Worm (Caenorhabditis elegans) whole organism, L2 larva: ENCODE data around the gene mex-6.

Experiments used
- F13H6.1 ChIP-seq: sonication (generic microtip); optimal IDR thresholded peaks from 2 replicates; lab custom pipeline; 2016; ENCODE audit warnings: missing genetic modification characterization, missing compliant biosample characterization
- R02D3.7 ChIP-seq: fragments of 150-350 bp; optimal IDR thresholded peaks from 2 replicates; lab custom pipeline; 2014; ENCODE audit warnings: missing biosample characterization, missing genetic modification characterization
- Y55F3AM.14 ChIP-seq: fragments of 200-800 bp; sonication (Bioruptor generic); optimal IDR thresholded peaks from 2 replicates; lab custom pipeline; 2018; ENCODE audit warnings: mild to moderate bottlenecking, missing genetic modification characterization, missing compliant biosample characterization
- ZK546.5 ChIP-seq: sonication (generic microtip); optimal IDR thresholded peaks from 2 replicates; lab custom pipeline; 2017; ENCODE audit warnings: missing biosample characterization, missing genetic modification characterization
- alr-1 ChIP-seq: fragments of 150-350 bp; optimal IDR thresholded peaks from 2 replicates; lab custom pipeline; 2014; ENCODE audit warnings: missing biosample characterization, missing genetic modification characterization
- ama-1 ChIP-seq: fragments of 150-350 bp; optimal IDR thresholded peaks from 2 replicates; lab custom pipeline; 2018; ENCODE audit warnings: inconsistent platforms
- ceh-16 ChIP-seq: fragments of 150-350 bp; optimal IDR thresholded peaks from 2 replicates; lab custom pipeline; 2014; ENCODE audit warnings: missing biosample characterization, missing genetic modification characterization
- ceh-82 ChIP-seq: fragments of 150-350 bp; optimal IDR thresholded peaks from 2 replicates; lab custom pipeline; 2014; ENCODE audit warnings: missing biosample characterization, missing genetic modification characterization
- crh-2 ChIP-seq: sonication (generic microtip); optimal IDR thresholded peaks from 2 replicates; lab custom pipeline; 2017; ENCODE audit warnings: missing biosample characterization, missing genetic modification characterization
- fos-1 ChIP-seq: fragments of 150-350 bp; optimal IDR thresholded peaks from 2 replicates; lab custom pipeline; 2014; ENCODE audit warnings: missing biosample characterization, missing genetic modification characterization
- lin-11 ChIP-seq: fragments of 150-350 bp; sonication (generic microtip); optimal IDR thresholded peaks from 2 replicates; lab custom pipeline; 2014; ENCODE audit warnings: missing biosample characterization, missing genetic modification characterization, inconsistent platforms, mixed read lengths
- lin-13 ChIP-seq: fragments of 150-350 bp; optimal IDR thresholded peaks from 2 replicates; lab custom pipeline; 2014; ENCODE audit warnings: missing biosample characterization, missing genetic modification reagents, missing genetic modification characterization
- lin-39 ChIP-seq: fragments of 150-350 bp; optimal IDR thresholded peaks from 2 replicates; lab custom pipeline; 2014; ENCODE audit warnings: missing biosample characterization, missing genetic modification reagents, missing genetic modification characterization
- lsy-2 ChIP-seq, 2 experiments: fragments of 150-350 bp in 1 of 2; sonication (generic microtip) in 1 of 2; optimal IDR thresholded peaks; 2 replicates each; lab custom pipeline; 2014 to 2017; ENCODE audit warnings: missing biosample characterization in 2 of 2, missing genetic modification characterization in 2 of 2
- mbf-1 ChIP-seq: sonication (generic microtip); optimal IDR thresholded peaks from 2 replicates; lab custom pipeline; 2017; ENCODE audit warnings: missing biosample characterization, missing genetic modification characterization
- mdl-1 ChIP-seq, 2 experiments: fragments of 150-350 bp in 1 of 2; sonication (generic microtip) in 1 of 2; optimal IDR thresholded peaks; 2 replicates each; lab custom pipeline; 2017; ENCODE audit warnings: missing biosample characterization in 2 of 2, missing genetic modification characterization in 2 of 2
- nhr-10 ChIP-seq: sonication (generic microtip); optimal IDR thresholded peaks from 2 replicates; lab custom pipeline; 2017; ENCODE audit warnings: missing biosample characterization, missing genetic modification characterization
- nhr-11 ChIP-seq: fragments of 150-350 bp; optimal IDR thresholded peaks from 2 replicates; lab custom pipeline; 2014; ENCODE audit warnings: missing biosample characterization, missing genetic modification characterization
- nhr-23 ChIP-seq: fragments of 150-350 bp; optimal IDR thresholded peaks from 2 replicates; lab custom pipeline; 2014; ENCODE audit warnings: missing biosample characterization, missing genetic modification reagents, missing genetic modification characterization
- nhr-25 ChIP-seq: fragments of 150-350 bp; sonication (generic microtip); optimal IDR thresholded peaks from 3 replicates; lab custom pipeline; 2014; ENCODE audit warnings: missing biosample characterization, missing genetic modification characterization
- nhr-6 ChIP-seq: fragments of 150-350 bp; optimal IDR thresholded peaks from 2 replicates; lab custom pipeline; 2014; ENCODE audit warnings: missing biosample characterization, missing genetic modification characterization
- nhr-77 ChIP-seq: fragments of 150-350 bp; optimal IDR thresholded peaks from 2 replicates; lab custom pipeline; 2014; ENCODE audit warnings: missing biosample characterization, missing genetic modification characterization
- peb-1 ChIP-seq: fragments of 150-350 bp; optimal IDR thresholded peaks from 2 replicates; lab custom pipeline; 2014; ENCODE audit warnings: missing biosample characterization, missing genetic modification characterization
- sem-4 ChIP-seq: fragments of 150-350 bp; optimal IDR thresholded peaks from 2 replicates; lab custom pipeline; 2014; ENCODE audit warnings: missing biosample characterization, missing genetic modification reagents, missing genetic modification characterization
- skn-1 ChIP-seq: sonication (generic microtip); optimal IDR thresholded peaks from 2 replicates; lab custom pipeline; 2017; ENCODE audit warnings: missing biosample characterization, missing genetic modification characterization
- sma-3 ChIP-seq: sonication (generic microtip); optimal IDR thresholded peaks from 2 replicates; lab custom pipeline; 2016; ENCODE audit warnings: missing genetic modification reagents, missing genetic modification characterization, missing compliant biosample characterization
- sma-9 ChIP-seq, 2 experiments: fragments of 150-350 bp in 1 of 2; sonication (generic microtip) in 1 of 2; optimal IDR thresholded peaks; 2 replicates each; lab custom pipeline; 2014 to 2016; ENCODE audit warnings: missing genetic modification characterization in 2 of 2, mild to moderate bottlenecking in 1 of 2, missing biosample characterization in 1 of 2, missing compliant biosample characterization in 1 of 2, missing genetic modification reagents in 1 of 2, moderate library complexity in 1 of 2
- snpc-4 ChIP-seq: fragments of 150-350 bp; optimal IDR thresholded peaks from 2 replicates; lab custom pipeline; 2014; ENCODE audit warnings: missing biosample characterization, missing genetic modification characterization
- unc-55 ChIP-seq: fragments of 150-350 bp; sonication (generic microtip); optimal IDR thresholded peaks from 3 replicates; lab custom pipeline; 2014; ENCODE audit warnings: missing biosample characterization, missing genetic modification reagents, missing genetic modification characterization
- unc-62 ChIP-seq: fragments of 150-350 bp; optimal IDR thresholded peaks from 2 replicates; lab custom pipeline; 2014; ENCODE audit warnings: missing biosample characterization, missing genetic modification reagents, missing genetic modification characterization
- zag-1 ChIP-seq: fragments of 150-350 bp; optimal IDR thresholded peaks from 2 replicates; lab custom pipeline; 2014; ENCODE audit warnings: missing biosample characterization, missing genetic modification characterization
- ztf-1 ChIP-seq: fragments of 200-800 bp; sonication (Bioruptor generic); conservative IDR thresholded peaks from 2 replicates; pipeline ENCODE4 v1.3.6; 2022; ENCODE audit warnings: missing genetic modification characterization, missing compliant biosample characterization
- ztf-11 ChIP-seq: sonication (generic microtip); optimal IDR thresholded peaks from 2 replicates; lab custom pipeline; 2017; ENCODE audit warnings: missing biosample characterization, missing genetic modification characterization
- ztf-4 ChIP-seq: fragments of 150-350 bp; optimal IDR thresholded peaks from 2 replicates; lab custom pipeline; 2014; ENCODE audit warnings: missing biosample characterization, missing genetic modification characterization

Gene mex-6

DNA sequence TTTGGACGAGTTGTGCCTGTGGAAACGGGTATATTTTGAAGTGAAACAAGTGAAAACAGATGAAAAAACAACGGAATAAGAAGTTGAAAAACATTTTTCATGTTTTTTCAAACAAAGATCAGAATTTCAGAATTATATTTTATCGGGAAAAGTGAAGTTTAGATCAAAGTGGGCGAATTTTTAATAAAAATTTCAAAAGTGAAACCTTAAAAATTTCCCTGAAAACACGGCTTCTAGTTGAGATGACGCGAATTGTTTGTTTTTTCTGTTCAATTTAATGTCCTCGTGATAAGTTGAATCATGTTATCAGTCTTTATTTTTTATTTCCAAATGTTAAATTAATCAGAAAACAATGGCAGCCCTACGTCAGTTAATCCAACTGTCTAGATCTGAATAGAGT lies 16.8 kb upstream of the mex-6 start, which contains the start of gene gcy-3:
gcy-3 (minus strand) TSS at position 101 of the 400 bp plus-strand sequence.
- TF ChIP-seq nhr-25 (tag; lab: Kevin White, UChicago) (no peak), sma-3 (GFP tag; lab: Kevin White, UChicago) (no peak), nhr-77 (tag; lab: Kevin White, UChicago) (no peak), lin-11 (tag; lab: Kevin White, UChicago) (no peak), crh-2 (no peak), peb-1 (tag; lab: Kevin White, UChicago) (no peak), ceh-82 (no peak), nhr-10 (no peak), skn-1 (tag; lab: Kevin White, UChicago) (no peak), unc-62 (GFP tag; lab: Kevin White, UChicago) (no peak)

DNA sequence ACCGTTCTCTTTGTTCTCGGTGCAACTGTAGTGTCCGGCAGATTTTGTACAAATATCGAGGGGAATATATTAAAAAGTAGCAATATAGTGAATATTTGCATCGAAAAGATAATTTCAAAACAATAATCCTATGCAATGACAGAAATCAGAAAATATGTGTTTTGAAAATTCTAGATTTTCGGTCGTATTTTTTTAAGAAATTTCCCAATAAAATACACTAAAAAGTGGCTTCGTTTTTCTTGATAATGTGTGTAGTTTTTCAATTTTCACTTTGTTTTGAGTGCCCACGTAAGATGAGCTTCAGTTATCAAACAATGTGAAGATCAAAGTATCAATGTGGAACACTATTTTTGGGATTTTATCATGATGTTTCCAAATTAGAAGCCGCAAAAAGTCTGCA lies 7.1 kb upstream of the mex-6 start, which contains the start of gene gcy-1:
gcy-1 (minus strand) TSS at position 101 of the 400 bp plus-strand sequence.
- no peak for TF ChIP-seq ztf-1 (GFP tag; lab: Robert Waterston, UW)
- TF ChIP-seq R02D3.7 (tag; lab: Kevin White, UChicago) = no peak
- TF ChIP-seq snpc-4 (tag; lab: Kevin White, UChicago) = no peak
- TF ChIP-seq sma-9 (GFP tag; optimal IDR thresholded peaks at IDR 0.05; lab: Kevin White, UChicago) = no peak
- TF ChIP-seq sma-9 (tag; optimal IDR thresholded peaks at IDR 0.05; lab: Kevin White, UChicago) = no peak
- TF ChIP-seq unc-55 (GFP tag; lab: Kevin White, UChicago) = no peak
- no peak for TF ChIP-seq nhr-11 (tag; lab: Kevin White, UChicago)
- no peak for TF ChIP-seq nhr-10
- no peak for TF ChIP-seq unc-62 (GFP tag; lab: Kevin White, UChicago)
- TF ChIP-seq nhr-77 (tag; lab: Kevin White, UChicago) = no peak
- no peak for TF ChIP-seq crh-2
- no peak for TF ChIP-seq mdl-1 (tag; optimal IDR thresholded peaks at IDR 0.05; lab: Kevin White, UChicago)
- no peak for TF ChIP-seq sem-4 (tag; lab: Kevin White, UChicago)

DNA sequence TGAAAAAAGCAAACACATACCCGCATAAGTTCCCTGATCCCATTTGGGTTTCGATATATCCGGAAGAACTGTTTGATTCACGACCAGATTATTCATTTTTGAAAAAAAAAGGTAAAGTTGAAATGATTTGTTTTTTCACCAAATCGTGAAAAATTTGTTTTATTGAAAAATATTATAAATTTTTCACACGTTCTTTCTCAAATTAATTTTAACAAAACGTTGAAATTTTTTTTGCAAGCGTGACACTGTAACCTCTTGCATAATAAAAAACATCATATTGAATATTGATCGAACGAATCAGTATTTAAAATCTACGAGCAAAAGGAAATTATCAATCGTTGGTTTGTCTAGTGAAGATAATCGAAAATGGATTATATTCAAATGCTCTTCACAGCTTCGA lies 5.2 kb upstream of the mex-6 start, which contains the start of the genes sfxn-1.1 and AH6.3:
sfxn-1.1 (minus strand) TSS at position 101 of the 400 bp plus-strand sequence.
AH6.3 (plus strand) TSS at position 275 of the 400 bp plus-strand sequence.
- TF ChIP-seq lsy-2 (tag; optimal IDR thresholded peaks at IDR 0.05; lab: Kevin White, UChicago) (no peak), lin-13 (GFP tag; lab: Kevin White, UChicago) (no peak), mbf-1 (tag; lab: Kevin White, UChicago) (no peak), sma-9 (GFP tag; optimal IDR thresholded peaks at IDR 0.05; lab: Kevin White, UChicago) (no peak), sma-9 (tag; optimal IDR thresholded peaks at IDR 0.05; lab: Kevin White, UChicago) (no peak), nhr-10 (no peak), ztf-4 (tag; lab: Kevin White, UChicago) (no peak), ztf-11 (tag; lab: Kevin White, UChicago) (no peak)

DNA sequence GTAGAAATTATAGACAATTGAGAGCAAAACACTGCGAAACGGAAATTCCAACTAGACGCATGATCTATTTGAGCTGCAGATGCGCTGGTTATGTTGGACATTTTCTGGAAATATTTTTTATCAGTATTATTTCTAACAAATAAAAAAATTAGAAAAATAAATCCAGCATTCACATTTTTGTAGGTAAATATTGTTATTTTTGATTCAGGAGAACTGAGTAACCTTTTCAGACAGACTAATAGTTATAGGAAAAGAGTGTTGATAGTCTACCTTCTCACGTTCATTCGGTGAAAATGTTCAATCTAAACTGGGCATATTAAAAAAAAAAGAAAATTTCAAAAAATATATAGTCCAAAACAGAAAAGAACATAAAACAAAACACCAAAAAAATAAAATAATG lies 2.4 kb upstream of the mex-6 start, which contains the start of gene sra-1:
sra-1 (minus strand) TSS at position 101 of the 400 bp plus-strand sequence.
- TF ChIP-seq mbf-1 (tag; lab: Kevin White, UChicago) = no peak
- TF ChIP-seq F13H6.1 (tag; lab: Kevin White, UChicago) = no peak
- no peak for TF ChIP-seq lsy-2 (tag; optimal IDR thresholded peaks at IDR 0.05; lab: Kevin White, UChicago)
- no peak for TF ChIP-seq ceh-82
- no peak for TF ChIP-seq crh-2
- TF ChIP-seq fos-1 = no peak
- TF ChIP-seq nhr-6 (tag; lab: Kevin White, UChicago) = no peak
- no peak for TF ChIP-seq sma-3 (GFP tag; lab: Kevin White, UChicago)
- TF ChIP-seq ZK546.5 (tag; lab: Kevin White, UChicago) = no peak
- TF ChIP-seq snpc-4 (tag; lab: Kevin White, UChicago) = no peak
- TF ChIP-seq sem-4 (tag; lab: Kevin White, UChicago) = no peak
- TF ChIP-seq, all 48 proteins: peak for 0

DNA sequence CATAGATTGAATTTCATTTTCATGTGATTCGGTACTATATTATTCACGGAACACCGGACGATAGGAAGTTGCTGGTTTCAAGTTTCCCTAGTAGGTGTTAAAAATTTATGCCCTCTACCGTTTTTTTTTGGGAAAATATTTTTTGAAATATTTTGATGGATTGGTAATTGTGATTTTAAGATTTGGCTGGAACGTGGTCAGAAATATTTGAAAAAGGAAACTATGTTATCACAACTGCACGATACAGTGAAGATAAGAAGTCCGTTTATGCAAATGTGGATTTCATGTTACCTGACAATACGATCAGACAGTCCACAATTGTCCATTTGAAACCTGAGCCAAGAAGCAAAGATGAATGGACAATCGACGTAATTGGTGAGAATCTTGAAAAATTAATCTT lies 988 bp upstream of the mex-6 start, which contains the start of gene AH6.17:
AH6.17 (plus strand) TSS at position 185 of the 400 bp plus-strand sequence.
- TF ChIP-seq skn-1 (tag; lab: Kevin White, UChicago) = no peak
- no peak for TF ChIP-seq crh-2
- TF ChIP-seq ztf-1 (GFP tag; lab: Robert Waterston, UW) = no peak
- no peak for TF ChIP-seq mbf-1 (tag; lab: Kevin White, UChicago)
- TF ChIP-seq Y55F3AM.14 (GFP tag; lab: Kevin White, UChicago) = no peak
- TF ChIP-seq ztf-11 (tag; lab: Kevin White, UChicago) = no peak
- no peak for TF ChIP-seq sma-9 (GFP tag; optimal IDR thresholded peaks at IDR 0.05; lab: Kevin White, UChicago)
- no peak for TF ChIP-seq sma-9 (tag; optimal IDR thresholded peaks at IDR 0.05; lab: Kevin White, UChicago)
- TF ChIP-seq nhr-11 (tag; lab: Kevin White, UChicago) = no peak
- TF ChIP-seq ZK546.5 (tag; lab: Kevin White, UChicago) = no peak
- TF ChIP-seq zag-1 (tag; lab: Kevin White, UChicago) = no peak
- TF ChIP-seq alr-1 = no peak
- no peak for TF ChIP-seq ceh-16 (tag; lab: Kevin White, UChicago)
- no peak for TF ChIP-seq unc-62 (GFP tag; lab: Kevin White, UChicago)
- no peak for TF ChIP-seq ama-1 (lab: Kevin White, UChicago)
- no peak for TF ChIP-seq nhr-23 (tag; lab: Kevin White, UChicago)
- TF ChIP-seq R02D3.7 (tag; lab: Kevin White, UChicago) = no peak
- TF ChIP-seq ztf-4 (tag; lab: Kevin White, UChicago) = no peak
- no peak for TF ChIP-seq nhr-10
- TF ChIP-seq lin-39 = no peak
- no peak for TF ChIP-seq lin-11 (tag; lab: Kevin White, UChicago)
